Fruit fly (Drosophila melanogaster): ENCODE measurements around the gene PRL-1.

dm6 chr2L:16198150-16198549, 59.3 kb downstream of the PRL-1 start:
- TF ChIP-seq CG17806 (tag; optimal IDR thresholded peaks at IDR 0.05) (no peak), CG34367 (tag; optimal IDR thresholded peaks at IDR 0.05) (no peak), CG10348 (GFP tag; IDR thresholded peaks at IDR 0.05) (no peak), CG4496 (GFP tag; IDR thresholded peaks at IDR 0.05) (no peak), CG32121 (GFP tag; IDR thresholded peaks at IDR 0.05) (no peak), CG12605 (GFP tag; IDR thresholded peaks at IDR 0.05) (no peak), CG13204 (GFP tag; optimal IDR thresholded peaks at IDR 0.05) (no peak), Snoo (tag; optimal IDR thresholded peaks at IDR 0.05) (no peak), Pif1A (GFP tag; optimal IDR thresholded peaks at IDR 0.05) (no peak)

Measured in whole organism, pupa.